Fruit fly (Drosophila melanogaster) whole organism, embryonic: ENCODE measurements around the gene CG5758.

Experiments
- CG10654 ChIP-seq: fragments of 200-800 bp; sonication (Bioruptor generic); optimal IDR thresholded peaks from 2 replicates; lab custom pipeline; 2016; ENCODE audit warnings: missing biosample characterization, missing genetic modification characterization
- CG11696 ChIP-seq: fragments of 200-800 bp; sonication (Bioruptor generic); IDR thresholded peaks from 2 replicates; pipeline ENCODE4 v1.3.6; 2022; ENCODE audit warnings: missing biosample characterization, missing genetic modification characterization
- CG13123 ChIP-seq: fragments of 200-800 bp; sonication (Bioruptor generic); optimal IDR thresholded peaks from 2 replicates; lab custom pipeline; 2016; ENCODE audit warnings: missing biosample characterization, missing genetic modification characterization
- CG13287 ChIP-seq: fragments of 200-800 bp; sonication (Bioruptor generic); IDR thresholded peaks from 2 replicates; pipeline ENCODE4 v1.3.6; 2022; ENCODE audit warnings: missing biosample characterization, missing genetic modification characterization; ENCODE audit not compliant: partially characterized antibody
- CG13775 ChIP-seq: fragments of 200-800 bp; sonication (Bioruptor generic); optimal IDR thresholded peaks from 3 replicates; lab custom pipeline; 2017; ENCODE audit warnings: missing biosample characterization, mild to moderate bottlenecking, missing genetic modification characterization
- CG15696 ChIP-seq: fragments of 200-800 bp; sonication (Bioruptor generic); optimal IDR thresholded peaks from 2 replicates; lab custom pipeline; 2019; ENCODE audit warnings: missing biosample characterization, mild to moderate bottlenecking, missing genetic modification characterization, moderate library complexity
- CG1647 ChIP-seq: fragments of 200-800 bp; sonication (Bioruptor generic); optimal IDR thresholded peaks from 3 replicates; lab custom pipeline; 2016; ENCODE audit warnings: missing biosample characterization, missing genetic modification characterization
- CG16863 ChIP-seq: fragments of 200-800 bp; sonication (Bioruptor generic); optimal IDR thresholded peaks from 3 replicates; lab custom pipeline; 2016; ENCODE audit warnings: missing biosample characterization, missing genetic modification characterization
- CG17802 ChIP-seq: fragments of 200-800 bp; sonication (Bioruptor generic); optimal IDR thresholded peaks from 2 replicates; lab custom pipeline; 2018; ENCODE audit warnings: missing biosample characterization, mild to moderate bottlenecking, missing genetic modification characterization, moderate library complexity
- CG1792 ChIP-seq: fragments of 200-800 bp; sonication (Bioruptor generic); optimal IDR thresholded peaks from 2 replicates; lab custom pipeline; 2016; ENCODE audit warnings: missing biosample characterization, missing genetic modification characterization
- CG18764 ChIP-seq: fragments of 200-800 bp; sonication (Bioruptor generic); optimal IDR thresholded peaks from 3 replicates; lab custom pipeline; 2016; ENCODE audit warnings: missing biosample characterization, missing genetic modification characterization
- CG34376 ChIP-seq: fragments of 200-800 bp; sonication (Bioruptor generic); optimal IDR thresholded peaks from 2 replicates; lab custom pipeline; 2018; ENCODE audit warnings: missing biosample characterization, mild to moderate bottlenecking, missing genetic modification characterization
- CG3838 ChIP-seq: fragments of 200-800 bp; sonication (Bioruptor generic); optimal IDR thresholded peaks from 3 replicates; lab custom pipeline; 2016; ENCODE audit warnings: missing biosample characterization, missing genetic modification characterization
- CG4360 ChIP-seq: fragments of 200-800 bp; sonication (Bioruptor generic); IDR thresholded peaks from 2 replicates; pipeline ENCODE4 v1.3.6; 2022; ENCODE audit warnings: missing biosample characterization, missing genetic modification characterization
- CG4854 ChIP-seq: fragments of 200-800 bp; sonication (Bioruptor generic); optimal IDR thresholded peaks from 2 replicates; lab custom pipeline; 2016; ENCODE audit warnings: missing biosample characterization, missing genetic modification characterization, inconsistent platforms
- CG6654 ChIP-seq: fragments of 200-800 bp; sonication (Bioruptor generic); optimal IDR thresholded peaks from 2 replicates; lab custom pipeline; 2017; ENCODE audit warnings: missing biosample characterization, mild to moderate bottlenecking, missing genetic modification characterization
- CG6689 ChIP-seq: fragments of 200-800 bp; sonication (Bioruptor generic); IDR thresholded peaks from 2 replicates; pipeline ENCODE4 v1.3.6; 2022; ENCODE audit warnings: missing biosample characterization, missing genetic modification characterization
- CG6854 ChIP-seq: fragments of 200-800 bp; sonication (Bioruptor generic); optimal IDR thresholded peaks from 3 replicates; lab custom pipeline; 2017; ENCODE audit warnings: missing biosample characterization, mild to moderate bottlenecking, missing genetic modification characterization
- CG8478 ChIP-seq: fragments of >200 bp; optimal IDR thresholded peaks from 2 replicates; lab custom pipeline; 2018
- CG8924 ChIP-seq: fragments of 200-800 bp; optimal IDR thresholded peaks from 3 replicates; lab custom pipeline; 2019; ENCODE audit warnings: missing biosample characterization, mild to moderate bottlenecking, missing genetic modification characterization, moderate library complexity
- D ChIP-seq, 2 experiments: fragments of 200-800 bp in 1 of 2; fragments of >200 bp in 1 of 2; sonication (Bioruptor generic) in 1 of 2; optimal IDR thresholded peaks; 2 replicates in 1 of 2; 3 replicates in 1 of 2; lab custom pipeline; 2017; ENCODE audit warnings: mild to moderate bottlenecking in 1 of 2, missing biosample characterization in 1 of 2, missing genetic modification characterization in 1 of 2, missing genetic modification reagents in 1 of 2
- Ets97D ChIP-seq: fragments of 200-800 bp; sonication (Bioruptor generic); optimal IDR thresholded peaks from 3 replicates; lab custom pipeline; 2016; ENCODE audit warnings: missing biosample characterization, missing genetic modification characterization
- Fer2 ChIP-seq: fragments of 200-800 bp; sonication (Bioruptor generic); optimal IDR thresholded peaks from 2 replicates; lab custom pipeline; 2018; ENCODE audit warnings: missing biosample characterization, mild to moderate bottlenecking, missing genetic modification characterization, moderate library complexity
- Hey ChIP-seq: fragments of 200-800 bp; sonication (Bioruptor generic); optimal IDR thresholded peaks from 3 replicates; lab custom pipeline; 2018; ENCODE audit warnings: missing biosample characterization, mild to moderate bottlenecking, missing genetic modification characterization
- Hmr ChIP-seq: fragments of 200-800 bp; sonication (Bioruptor generic); optimal IDR thresholded peaks from 3 replicates; lab custom pipeline; 2017; ENCODE audit warnings: mild to moderate bottlenecking, missing biosample characterization, missing genetic modification reagents, missing genetic modification characterization
- Hr3 ChIP-seq: fragments of 200-800 bp; sonication (Bioruptor generic); optimal IDR thresholded peaks from 3 replicates; lab custom pipeline; 2016; ENCODE audit warnings: missing biosample characterization, missing genetic modification characterization
- Jarid2 ChIP-seq: fragments of 200-800 bp; sonication (Bioruptor generic); optimal IDR thresholded peaks from 3 replicates; lab custom pipeline; 2017; ENCODE audit warnings: mild to moderate bottlenecking, missing biosample characterization, missing genetic modification reagents, missing genetic modification characterization
- MESR4 ChIP-seq: fragments of 200-800 bp; sonication (Bioruptor generic); optimal IDR thresholded peaks from 2 replicates; lab custom pipeline; 2018; ENCODE audit warnings: missing biosample characterization, mild to moderate bottlenecking, missing genetic modification characterization, moderate library complexity
- Taf1 ChIP-seq: fragments of 200-800 bp; sonication (Bioruptor generic); IDR thresholded peaks from 2 replicates; pipeline ENCODE4 v1.3.6; 2022; ENCODE audit warnings: missing biosample characterization, missing genetic modification characterization
- Trl ChIP-seq, 3 experiments: fragments of >200 bp in 2 of 3; fragments of 200-800 bp in 1 of 3; sonication (Bioruptor generic) in 1 of 3; optimal IDR thresholded peaks; 2 replicates in 1 of 3; 3 replicates in 2 of 3; lab custom pipeline; 2016 to 2017; ENCODE audit warnings: missing biosample characterization in 1 of 3, missing genetic modification characterization in 1 of 3
- Usf ChIP-seq: fragments of 200-800 bp; sonication (Bioruptor generic); optimal IDR thresholded peaks from 2 replicates; lab custom pipeline; 2017; ENCODE audit warnings: missing genotype, missing biosample characterization, missing genetic modification characterization
- Vsx1 ChIP-seq: fragments of 200-800 bp; sonication (Bioruptor generic); optimal IDR thresholded peaks from 2 replicates; lab custom pipeline; 2017; ENCODE audit warnings: missing biosample characterization, mild to moderate bottlenecking, missing genetic modification characterization, missing genetic modification reagents
- ara ChIP-seq: fragments of 200-800 bp; sonication (Bioruptor generic); IDR thresholded peaks from 2 replicates; pipeline ENCODE4 v1.3.6; 2022; ENCODE audit warnings: missing biosample characterization, missing genetic modification characterization
- ato ChIP-seq: fragments of 200-800 bp; sonication (Bioruptor generic); IDR thresholded peaks from 2 replicates; pipeline ENCODE4 v1.3.6; 2022; ENCODE audit warnings: missing biosample characterization, missing genetic modification characterization; ENCODE audit not compliant: partially characterized antibody
- cad ChIP-seq: fragments of >200 bp; optimal IDR thresholded peaks from 2 replicates; lab custom pipeline; 2017; ENCODE audit warnings: missing biosample characterization, missing genetic modification characterization
- caup ChIP-seq: fragments of 200-800 bp; sonication (Bioruptor generic); optimal IDR thresholded peaks from 3 replicates; lab custom pipeline; 2017; ENCODE audit warnings: missing biosample characterization, mild to moderate bottlenecking, missing genetic modification characterization, moderate library complexity; ENCODE audit not compliant: severe bottlenecking
- ci ChIP-seq: fragments of 200-800 bp; sonication (Bioruptor generic); IDR thresholded peaks from 3 replicates; pipeline ENCODE4 v1.3.6; 2022; ENCODE audit warnings: missing biosample characterization, missing genetic modification characterization
- crp ChIP-seq, 2 experiments: fragments of 200-800 bp; sonication (Bioruptor generic); optimal IDR thresholded peaks; 2 replicates in 1 of 2; 3 replicates in 1 of 2; lab custom pipeline; 2017; ENCODE audit warnings: missing biosample characterization in 2 of 2, missing genetic modification characterization in 2 of 2, mild to moderate bottlenecking in 1 of 2, moderate library complexity in 1 of 2
- da ChIP-seq: fragments of 200-800 bp; sonication (Bioruptor generic); optimal IDR thresholded peaks from 2 replicates; lab custom pipeline; 2016; ENCODE audit warnings: missing biosample characterization, missing genetic modification characterization
- dm ChIP-seq: fragments of 200-800 bp; sonication (Bioruptor generic); optimal IDR thresholded peaks from 3 replicates; lab custom pipeline; 2016; ENCODE audit warnings: missing biosample characterization, missing genetic modification characterization
- hkb ChIP-seq, 2 experiments: fragments of 200-800 bp in 1 of 2; fragments of >200 bp in 1 of 2; sonication (Bioruptor generic) in 1 of 2; IDR thresholded peaks in 1 of 2; optimal IDR thresholded peaks in 1 of 2; 2 replicates each; pipeline versions ENCODE4 v1.3.6 to Lab custom; 2017 to 2022; ENCODE audit warnings: missing biosample characterization in 1 of 2, missing genetic modification characterization in 1 of 2
- jing ChIP-seq: fragments of 200-800 bp; sonication (Bioruptor generic); optimal IDR thresholded peaks from 2 replicates; lab custom pipeline; 2018; ENCODE audit warnings: missing biosample characterization, mild to moderate bottlenecking, missing genetic modification characterization
- odd ChIP-seq: fragments of 200-800 bp; sonication (Bioruptor generic); optimal IDR thresholded peaks from 2 replicates; lab custom pipeline; 2017; ENCODE audit warnings: missing biosample characterization, mild to moderate bottlenecking, missing genetic modification characterization
- otp ChIP-seq: fragments of 200-800 bp; sonication (Bioruptor generic); IDR thresholded peaks from 3 replicates; pipeline ENCODE4, ENCODE4 v1.3.6; 2022; ENCODE audit warnings: missing biosample characterization, missing genetic modification characterization
- pita ChIP-seq: fragments of 200-800 bp; sonication (Bioruptor generic); optimal IDR thresholded peaks from 2 replicates; lab custom pipeline; 2017; ENCODE audit warnings: missing biosample characterization, mild to moderate bottlenecking, missing genetic modification characterization
- pzg ChIP-seq: fragments of 200-800 bp; sonication (Bioruptor generic); optimal IDR thresholded peaks from 3 replicates; lab custom pipeline; 2018; ENCODE audit warnings: missing biosample characterization, mild to moderate bottlenecking, missing genetic modification characterization, moderate library complexity
- salm ChIP-seq: fragments of 200-800 bp; sonication (Bioruptor generic); optimal IDR thresholded peaks from 2 replicates; lab custom pipeline; 2018; ENCODE audit warnings: missing biosample characterization, mild to moderate bottlenecking, missing genetic modification characterization
- zen ChIP-seq: fragments of 200-800 bp; sonication (Bioruptor generic); optimal IDR thresholded peaks from 3 replicates; lab custom pipeline; 2018; ENCODE audit warnings: missing biosample characterization, mild to moderate bottlenecking, missing genetic modification characterization, moderate library complexity
- zfh1 ChIP-seq: fragments of 200-800 bp; sonication (Bioruptor generic); IDR thresholded peaks from 3 replicates; pipeline ENCODE4 v1.3.6; 2022; ENCODE audit warnings: missing biosample characterization, missing genetic modification characterization

Gene CG5758

dm6 chr2L:18152172-18152639 is 32.4 kb downstream of the CG5758 start, which contains the start of gene Socs36E (continued):
- peak; percentile 91 for TF ChIP-seq Ets97D
- no peak for TF ChIP-seq Trl (optimal IDR thresholded peaks at IDR 0.05; lab: Kevin White, UChicago)
- TF ChIP-seq Trl (GFP tag; optimal IDR thresholded peaks at IDR 0.05; lab: Kevin White, UChicago), result peak; percentile 15
- TF ChIP-seq Jarid2, result peak; percentile 95
- TF ChIP-seq CG6689 (GFP tag; lab: Robert Waterston, UW), result no peak
- TF ChIP-seq MESR4 (GFP tag; lab: Kevin White, UChicago), result peak; percentile 62
- TF ChIP-seq CG13287 (GFP tag; lab: Robert Waterston, UW), result peak; percentile 62
- TF ChIP-seq da (GFP tag; lab: Kevin White, UChicago), result peak; percentile 13
- TF ChIP-seq CG6654 (GFP tag; lab: Kevin White, UChicago), result no peak
- TF ChIP-seq crp (GFP tag; optimal IDR thresholded peaks at IDR 0.05; lab: Kevin White, UChicago), result no peak
- TF ChIP-seq Vsx1 (GFP tag; lab: Kevin White, UChicago), result no peak
- no peak for TF ChIP-seq CG6854
- no peak for TF ChIP-seq CG1647 (GFP tag; lab: Kevin White, UChicago)
- no peak for TF ChIP-seq hkb (optimal IDR thresholded peaks at IDR 0.05; lab: Kevin White, UChicago)
- peak; percentile 39; the same call in 1 of the 2 replicates for TF ChIP-seq hkb (GFP tag; IDR thresholded peaks at IDR 0.05; lab: Robert Waterston, UW)
- no peak for TF ChIP-seq CG16863 (GFP tag; lab: Kevin White, UChicago)
- TF ChIP-seq zen (tag; lab: Kevin White, UChicago), result peak; percentile 95
- peak; percentile 8 for TF ChIP-seq CG18764
- TF ChIP-seq CG11696 (GFP tag; lab: Robert Waterston, UW), result no peak
- no peak for TF ChIP-seq CG1792
- peak; percentile 97 for TF ChIP-seq Hr3
- peak; percentile 26 for TF ChIP-seq CG17802
- peak; percentile 80 for TF ChIP-seq dm (GFP tag; lab: Kevin White, UChicago)
- no peak; the same call in 1 of the 3 replicates for TF ChIP-seq ci
- no peak for TF ChIP-seq jing (GFP tag; lab: Kevin White, UChicago)
- peak; percentile 81 for TF ChIP-seq CG8478 (lab: Kevin White, UChicago)
- no peak for TF ChIP-seq CG13775
- TF ChIP-seq CG4360 (GFP tag; lab: Robert Waterston, UW), result 0 out of 2 replicates have a peak, but pooled peaks have one; percentile 40
- TF ChIP-seq pita (GFP tag; lab: Kevin White, UChicago), result peak; percentile 100
- TF ChIP-seq cad (GFP tag; lab: Kevin White, UChicago), result no peak
- no peak for TF ChIP-seq CG15696 (tag; lab: Kevin White, UChicago)
- no peak for TF ChIP-seq D (optimal IDR thresholded peaks at IDR 0.05; lab: Kevin White, UChicago)
- TF ChIP-seq D (GFP tag; optimal IDR thresholded peaks at IDR 0.05; lab: Kevin White, UChicago), result no peak
- peak; percentile 43; the same call in 2 of the 3 replicates for TF ChIP-seq zfh1 (GFP tag; lab: Robert Waterston, UW)
- TF ChIP-seq odd (GFP tag; lab: Kevin White, UChicago), result no peak
- TF ChIP-seq Hey (tag; lab: Kevin White, UChicago), result no peak
- no peak for TF ChIP-seq Usf
- TF ChIP-seq CG4854 (GFP tag; lab: Kevin White, UChicago), result no peak
- 0 out of 3 replicates have a peak, but pooled peaks have one; percentile 49 for TF ChIP-seq otp
- TF ChIP-seq CG3838 (GFP tag; lab: Kevin White, UChicago), result no peak
- TF ChIP-seq Fer2 (tag; lab: Kevin White, UChicago), result no peak
- TF ChIP-seq CG8924 (tag; lab: Kevin White, UChicago), result peak; percentile 55
- peak; percentile 90 for TF ChIP-seq Hmr (GFP tag; lab: Kevin White, UChicago)
- peak; percentile 42 for TF ChIP-seq CG34376 (GFP tag; lab: Kevin White, UChicago)
- peak; percentile 23 for TF ChIP-seq CG13123 (GFP tag; lab: Kevin White, UChicago)
- no peak for TF ChIP-seq Taf1 (GFP tag; lab: Robert Waterston, UW)
- peak; percentile 79 for TF ChIP-seq ato (GFP tag; lab: Robert Waterston, UW)
- no peak for TF ChIP-seq CG10654 (GFP tag; lab: Kevin White, UChicago)
- peak; percentile 22 for TF ChIP-seq salm (tag; lab: Kevin White, UChicago)
- TF ChIP-seq ara, result no peak
- peak; percentile 33 for TF ChIP-seq caup (GFP tag; lab: Kevin White, UChicago)
- TF ChIP-seq pzg (GFP tag; lab: Kevin White, UChicago), result peak; percentile 100
